Worm (Caenorhabditis elegans) whole organism, midembryonic: ENCODE measurements around the gene C14C11.7.

ENCODE experiments used
- T22C8.4 ChIP-seq: fragments of 200-800 bp; sonication (Bioruptor generic); IDR thresholded peaks from 2 replicates; pipeline ENCODE4 v1.3.6; 2022; ENCODE audit warnings: missing genetic modification characterization, missing compliant biosample characterization
- cog-1 ChIP-seq: sonication (generic microtip); optimal IDR thresholded peaks from 2 replicates; lab custom pipeline; 2016; ENCODE audit warnings: missing genetic modification characterization, missing compliant biosample characterization
- flt-1 ChIP-seq: fragments of 200-800 bp; sonication (Bioruptor generic); IDR thresholded peaks from 2 replicates; pipeline ENCODE4 v1.3.6; 2022; ENCODE audit warnings: missing genetic modification characterization, missing compliant biosample characterization
- klf-2 ChIP-seq: fragments of 200-800 bp; sonication (Bioruptor generic); conservative IDR thresholded peaks from 2 replicates; pipeline ENCODE4 v1.3.6; 2022; ENCODE audit warnings: missing genetic modification reagents, missing genetic modification characterization, missing compliant biosample characterization
- med-1 ChIP-seq: sonication (generic microtip); optimal IDR thresholded peaks from 2 replicates; lab custom pipeline; 2017; ENCODE audit warnings: missing genetic modification characterization, mild to moderate bottlenecking, missing compliant biosample characterization, antibody characterized with exemption, missing genetic modification reagents; ENCODE audit not compliant: insufficient read depth
- ref-1 ChIP-seq: fragments of 200-800 bp; sonication (Bioruptor generic); conservative IDR thresholded peaks from 2 replicates; pipeline ENCODE4 v1.3.6; 2022; ENCODE audit warnings: missing genetic modification reagents, missing genetic modification characterization, missing compliant biosample characterization
- tab-1 ChIP-seq: fragments of 200-800 bp; sonication (Bioruptor generic); IDR thresholded peaks from 2 replicates; pipeline ENCODE4 v1.3.6; 2022; ENCODE audit warnings: missing genetic modification characterization, missing compliant biosample characterization
- ztf-23 ChIP-seq: fragments of 200-800 bp; sonication (Bioruptor generic); IDR thresholded peaks from 2 replicates; pipeline ENCODE4 v1.3.6; 2022; ENCODE audit warnings: missing genetic modification reagents, missing genetic modification characterization, missing compliant biosample characterization
- ztf-29 ChIP-seq: fragments of 200-800 bp; sonication (Bioruptor generic); IDR thresholded peaks from 2 replicates; pipeline ENCODE4 v1.3.6; 2022; ENCODE audit warnings: missing genetic modification reagents, missing genetic modification characterization, missing compliant biosample characterization

Gene C14C11.7

DNA sequence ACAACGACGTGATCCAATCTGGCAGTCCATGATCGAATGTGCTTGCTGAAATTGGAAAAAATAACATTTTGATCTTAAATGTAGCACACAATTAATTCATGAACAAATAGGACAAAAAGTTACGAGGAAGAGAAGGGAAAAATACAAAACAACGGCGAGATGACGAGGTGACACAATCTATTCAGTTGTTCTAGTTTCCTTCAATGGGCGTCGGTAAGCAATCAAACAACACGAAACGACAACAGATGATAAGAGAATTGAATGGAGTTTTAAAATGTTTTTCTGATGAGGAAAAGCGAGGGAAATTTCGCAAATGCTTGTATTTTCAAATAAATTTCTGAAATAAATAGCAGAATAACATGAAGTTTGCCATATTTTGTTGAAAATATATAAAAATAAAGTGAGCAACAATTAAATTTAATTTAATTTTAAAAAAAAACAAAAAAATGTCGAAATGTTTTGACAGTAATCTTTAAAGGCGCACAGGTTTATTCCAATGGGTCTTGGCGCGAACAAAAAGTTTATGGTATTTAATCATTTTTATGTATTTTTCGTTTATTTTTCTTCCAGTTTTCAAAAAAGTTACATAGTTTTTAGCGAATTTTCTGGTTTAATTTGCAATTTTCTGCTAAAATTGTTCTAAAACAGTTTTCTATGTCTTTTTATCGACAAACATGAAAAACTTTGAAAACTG lies at the start of gene C14C11.7:
Gene C14C11.7, minus strand, starts transcription at position 51 of the 694 bp plus-strand sequence.
- no peak for TF ChIP-seq flt-1 (GFP tag; lab: Robert Waterston, UW)
- no peak for TF ChIP-seq tab-1 (GFP tag; lab: Robert Waterston, UW)
- TF ChIP-seq ref-1 = no peak
- TF ChIP-seq med-1 = no peak
- no peak for TF ChIP-seq T22C8.4
- no peak for TF ChIP-seq ztf-23 (GFP tag; lab: Robert Waterston, UW)
- no peak for TF ChIP-seq klf-2 (GFP tag; lab: Robert Waterston, UW)
- no peak for TF ChIP-seq cog-1 (tag; lab: Kevin White, UChicago)
- no peak for TF ChIP-seq ztf-29 (GFP tag; lab: Robert Waterston, UW)

DNA sequence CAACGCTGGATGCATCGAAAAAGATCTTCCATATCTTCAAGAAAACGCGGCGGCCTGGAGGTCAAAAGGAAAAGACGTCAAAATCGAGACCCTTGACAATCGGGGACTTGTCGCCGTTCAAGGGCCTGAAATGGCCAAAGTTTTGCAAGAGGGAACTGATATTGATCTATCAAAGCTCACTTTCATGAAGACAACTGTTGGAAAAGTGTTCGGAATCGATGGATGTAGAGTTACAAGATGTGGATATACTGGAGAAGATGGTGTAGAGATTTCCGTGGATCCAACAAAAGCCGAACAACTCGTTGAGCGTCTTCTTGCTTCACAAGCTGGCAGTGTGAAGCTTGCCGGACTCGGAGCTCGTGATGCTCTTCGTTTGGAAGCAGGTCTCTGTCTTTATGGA lies 47.6 kb upstream of the C14C11.7 start:
- no peak for TF ChIP-seq klf-2 (GFP tag; lab: Robert Waterston, UW)
- no peak for TF ChIP-seq tab-1 (GFP tag; lab: Robert Waterston, UW)
- TF ChIP-seq flt-1 (GFP tag; lab: Robert Waterston, UW) = no peak
- no peak for TF ChIP-seq cog-1 (tag; lab: Kevin White, UChicago)
- TF ChIP-seq med-1 = no peak
- no peak for TF ChIP-seq ref-1
- no peak for TF ChIP-seq ztf-29 (GFP tag; lab: Robert Waterston, UW)
- TF ChIP-seq T22C8.4 = no peak
- TF ChIP-seq ztf-23 (GFP tag; lab: Robert Waterston, UW) = no peak

DNA sequence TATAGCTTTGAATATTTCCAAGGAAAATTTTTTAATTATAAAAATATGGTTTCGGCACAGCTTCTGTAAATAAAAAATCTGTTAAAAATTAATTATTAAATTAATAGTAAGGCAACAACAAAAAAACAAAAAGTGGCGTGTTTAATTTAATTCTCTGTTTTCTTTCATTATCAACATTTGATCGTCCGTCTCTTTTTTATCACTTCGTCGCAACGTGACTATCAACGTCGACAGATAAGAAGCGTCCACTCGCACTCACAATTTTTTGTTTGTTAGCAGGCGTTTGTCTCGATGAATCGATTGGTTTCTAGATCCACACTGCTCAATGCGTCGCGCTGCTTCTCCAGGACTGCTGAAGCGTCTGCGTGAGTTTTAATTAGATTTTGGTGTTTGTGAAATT lies 46.8 kb upstream of the C14C11.7 start, which contains the start of gene gcst-1:
Gene gcst-1, plus strand, starts transcription at position 277 of the 400 bp plus-strand sequence.
- TF ChIP-seq tab-1 (GFP tag; lab: Robert Waterston, UW) (no peak), cog-1 (tag; lab: Kevin White, UChicago) (no peak), flt-1 (GFP tag; lab: Robert Waterston, UW) (no peak), T22C8.4 (no peak), ztf-29 (GFP tag; lab: Robert Waterston, UW) (no peak), ref-1 (no peak), med-1 (no peak), klf-2 (GFP tag; lab: Robert Waterston, UW) (no peak), ztf-23 (GFP tag; lab: Robert Waterston, UW) (no peak)

DNA sequence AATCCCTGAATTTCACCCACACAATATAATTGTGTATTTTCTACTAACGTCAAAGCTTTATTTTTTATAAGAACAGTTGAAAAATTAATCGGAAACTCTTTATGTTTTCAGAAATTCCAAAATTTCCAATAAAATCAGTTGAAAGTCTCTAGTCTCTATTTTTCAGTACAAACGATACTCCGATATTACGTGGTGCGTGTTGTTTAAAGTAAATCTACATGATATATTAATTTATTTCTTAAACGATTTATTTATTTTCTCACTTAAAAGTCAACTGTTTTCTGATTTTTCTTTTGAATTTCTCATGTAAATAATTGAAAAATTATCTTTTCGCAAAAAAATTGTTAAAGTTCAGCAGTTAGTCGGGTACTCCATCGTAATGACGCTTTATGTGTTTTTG lies 46.3 kb upstream of the C14C11.7 start:
- TF ChIP-seq ztf-23 (GFP tag; lab: Robert Waterston, UW) (no peak), ztf-29 (GFP tag; lab: Robert Waterston, UW) (no peak), T22C8.4 (no peak), klf-2 (GFP tag; lab: Robert Waterston, UW) (no peak), ref-1 (no peak), flt-1 (GFP tag; lab: Robert Waterston, UW) (no peak), cog-1 (tag; lab: Kevin White, UChicago) (no peak), med-1 (no peak), tab-1 (GFP tag; lab: Robert Waterston, UW) (no peak)

DNA sequence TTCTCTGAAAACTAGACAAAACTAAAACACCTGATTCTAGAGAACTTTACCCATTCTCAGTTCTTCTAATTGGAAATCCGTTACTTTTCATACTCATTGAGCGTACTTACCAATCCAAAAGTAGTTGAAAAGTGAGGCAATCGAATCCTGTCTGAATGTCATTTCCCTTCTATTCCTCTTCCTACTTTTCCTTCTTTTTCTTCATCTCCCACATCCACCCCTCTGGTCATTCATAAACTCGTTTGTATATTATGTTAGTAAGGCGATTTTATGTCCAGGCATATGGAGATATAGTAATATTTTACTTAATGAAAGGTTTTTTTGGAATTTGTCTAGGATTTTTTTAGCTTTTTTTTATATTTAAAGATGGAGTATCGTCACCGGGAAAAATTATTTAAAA lies 42.4 kb upstream of the C14C11.7 start:
- no peak for TF ChIP-seq ztf-23 (GFP tag; lab: Robert Waterston, UW)
- TF ChIP-seq ztf-29 (GFP tag; lab: Robert Waterston, UW) = no peak
- no peak for TF ChIP-seq ref-1
- no peak for TF ChIP-seq cog-1 (tag; lab: Kevin White, UChicago)
- no peak for TF ChIP-seq klf-2 (GFP tag; lab: Robert Waterston, UW)
- no peak for TF ChIP-seq T22C8.4
- no peak for TF ChIP-seq flt-1 (GFP tag; lab: Robert Waterston, UW)
- TF ChIP-seq med-1 = no peak
- TF ChIP-seq tab-1 (GFP tag; lab: Robert Waterston, UW) = no peak

DNA sequence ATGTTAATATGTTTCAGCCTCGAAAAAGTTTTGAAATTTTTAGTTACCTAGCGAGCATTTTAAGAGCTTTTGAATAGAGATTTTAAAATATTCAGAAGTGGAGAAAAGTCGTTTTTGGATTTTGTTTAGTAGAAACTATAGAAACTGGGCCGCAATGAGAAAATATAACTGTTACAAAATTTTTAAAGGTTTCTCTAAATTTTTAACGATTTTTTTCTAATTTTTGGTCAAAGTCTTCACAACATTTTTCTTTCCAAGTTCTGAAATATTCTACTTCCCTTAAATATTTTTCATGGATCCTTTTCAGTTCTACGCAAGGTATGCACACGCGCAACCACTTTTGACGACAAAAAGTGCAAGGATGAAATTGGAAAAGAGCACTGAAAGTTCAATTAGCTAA lies 39.6 kb upstream of the C14C11.7 start, which contains the start of gene peli-1:
Gene peli-1, plus strand, starts transcription at position 301 of the 400 bp plus-strand sequence.
- TF ChIP-seq ref-1 (no peak), cog-1 (tag; lab: Kevin White, UChicago) (no peak), flt-1 (GFP tag; lab: Robert Waterston, UW) (no peak), ztf-23 (GFP tag; lab: Robert Waterston, UW) (no peak), klf-2 (GFP tag; lab: Robert Waterston, UW) (no peak), T22C8.4 (no peak), tab-1 (GFP tag; lab: Robert Waterston, UW) (no peak), ztf-29 (GFP tag; lab: Robert Waterston, UW) (no peak), med-1 (no peak)

DNA sequence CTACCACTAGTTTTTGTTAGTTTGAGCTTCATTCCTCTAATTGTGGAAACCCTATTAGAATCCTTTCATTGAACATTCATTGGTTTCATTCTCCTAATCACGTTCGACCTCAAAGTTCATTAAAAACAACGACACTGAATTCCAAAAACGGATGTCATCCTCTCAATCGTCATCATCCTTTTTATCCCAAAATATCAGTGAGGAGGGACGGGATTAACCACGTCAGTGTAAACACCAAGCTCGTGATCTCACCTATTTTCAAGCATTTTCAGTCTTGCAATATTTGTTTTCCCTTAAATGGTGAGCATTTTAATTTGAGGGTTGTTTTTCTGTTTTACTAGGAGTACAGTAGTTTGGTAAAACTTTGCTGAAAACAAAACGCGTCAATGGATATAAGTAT lies 38.6 kb upstream of the C14C11.7 start:
- TF ChIP-seq cog-1 (tag; lab: Kevin White, UChicago) (no peak), ref-1 (no peak), klf-2 (GFP tag; lab: Robert Waterston, UW) (no peak), ztf-23 (GFP tag; lab: Robert Waterston, UW) (no peak), T22C8.4 (no peak), med-1 (no peak), flt-1 (GFP tag; lab: Robert Waterston, UW) (no peak), ztf-29 (GFP tag; lab: Robert Waterston, UW) (no peak), tab-1 (GFP tag; lab: Robert Waterston, UW) (no peak)

DNA sequence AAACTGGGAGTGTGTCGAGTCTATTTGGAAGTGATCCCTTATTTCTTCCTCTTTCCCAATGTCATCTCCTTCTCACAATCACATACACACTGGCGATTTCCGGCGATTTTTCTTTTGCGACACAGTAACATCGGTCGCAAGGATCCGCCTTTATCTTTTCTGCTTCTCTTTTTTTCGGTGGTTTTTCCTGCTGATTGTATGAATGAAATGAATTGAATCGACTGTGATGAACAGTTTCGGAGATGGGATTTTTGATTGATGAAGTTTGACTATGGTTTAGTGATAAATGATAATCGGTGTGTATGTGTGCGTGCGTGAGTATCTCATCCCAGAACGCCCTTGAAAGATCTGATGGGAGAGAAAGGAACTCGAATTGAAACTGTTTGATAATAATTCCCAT lies 35.2 kb upstream of the C14C11.7 start:
- no peak for TF ChIP-seq T22C8.4
- TF ChIP-seq tab-1 (GFP tag; lab: Robert Waterston, UW) = no peak
- TF ChIP-seq klf-2 (GFP tag; lab: Robert Waterston, UW) = no peak
- TF ChIP-seq ztf-23 (GFP tag; lab: Robert Waterston, UW) = no peak
- no peak for TF ChIP-seq med-1

DNA sequence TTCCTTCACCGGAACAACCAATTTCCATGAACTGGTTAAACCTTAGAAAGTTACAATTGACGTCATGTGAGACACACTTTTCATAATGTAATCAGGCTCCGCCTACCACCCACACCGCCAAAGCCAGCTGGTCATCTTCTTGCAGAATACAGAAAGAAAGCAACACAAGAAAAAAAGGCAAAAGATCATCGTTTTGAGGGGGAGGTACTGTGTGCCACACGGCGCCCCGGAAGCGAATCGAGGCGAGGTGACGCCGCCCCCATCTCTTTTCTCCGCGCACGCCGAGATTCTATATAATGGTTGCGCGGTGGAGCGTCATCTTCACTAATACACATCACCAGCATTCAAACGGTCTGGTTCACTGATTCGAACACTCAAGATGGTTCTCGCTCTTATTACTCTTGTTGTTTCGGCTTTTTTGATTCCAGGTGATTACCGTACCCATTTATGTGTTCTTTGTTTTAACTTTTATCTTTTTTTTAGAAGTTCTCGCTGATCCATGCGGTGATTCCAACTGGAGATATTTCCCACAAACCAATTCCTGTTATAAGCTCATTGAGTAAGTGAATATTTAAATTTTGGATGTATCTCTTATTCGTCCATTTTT lies 34.1 kb upstream of the C14C11.7 start, which contains the start of gene clec-1:
Gene clec-1, plus strand, starts transcription at position 320 of the 607 bp plus-strand sequence.
- TF ChIP-seq klf-2 (GFP tag; lab: Robert Waterston, UW) = no peak
- no peak for TF ChIP-seq ref-1
- no peak for TF ChIP-seq tab-1 (GFP tag; lab: Robert Waterston, UW)
- TF ChIP-seq T22C8.4 = no peak
- no peak for TF ChIP-seq cog-1 (tag; lab: Kevin White, UChicago)
- TF ChIP-seq ztf-23 (GFP tag; lab: Robert Waterston, UW) = no peak
- TF ChIP-seq flt-1 (GFP tag; lab: Robert Waterston, UW) = no peak
- TF ChIP-seq med-1 = no peak
- no peak for TF ChIP-seq ztf-29 (GFP tag; lab: Robert Waterston, UW)
